Fruit fly (Drosophila melanogaster) whole organism, embryonic: ENCODE results near the gene dgt2.
A peak's percentile ranks its signal among the peaks of the same experiment; 100 is the strongest.

ENCODE experiments used
- B-H2 ChIP-seq: fragments of 200-800 bp; sonication (Bioruptor generic); optimal IDR thresholded peaks from 2 replicates; lab custom pipeline; 2018; ENCODE audit warnings: missing biosample characterization, mild to moderate bottlenecking, missing genetic modification characterization
- CG10267 ChIP-seq: fragments of 200-800 bp; sonication (Bioruptor generic); optimal IDR thresholded peaks from 2 replicates; lab custom pipeline; 2018; ENCODE audit warnings: missing biosample characterization, mild to moderate bottlenecking, missing genetic modification characterization, moderate library complexity
- CG10274 ChIP-seq: fragments of 200-800 bp; sonication (Bioruptor generic); optimal IDR thresholded peaks from 3 replicates; lab custom pipeline; 2017; ENCODE audit warnings: missing biosample characterization, mild to moderate bottlenecking, missing genetic modification characterization
- CG11247 ChIP-seq: fragments of 200-800 bp; sonication (Bioruptor generic); IDR thresholded peaks from 2 replicates; pipeline ENCODE4 v1.3.6; 2022; ENCODE audit warnings: missing biosample characterization, missing genetic modification characterization
- CG12236 ChIP-seq: fragments of 200-800 bp; sonication (Bioruptor generic); optimal IDR thresholded peaks from 2 replicates; lab custom pipeline; 2016; ENCODE audit warnings: missing biosample characterization, missing genetic modification characterization
- CG12391 ChIP-seq: fragments of 200-800 bp; sonication (Bioruptor generic); optimal IDR thresholded peaks from 3 replicates; lab custom pipeline; 2018; ENCODE audit warnings: missing biosample characterization, mild to moderate bottlenecking, missing genetic modification characterization, moderate library complexity
- CG13287 ChIP-seq: fragments of 200-800 bp; sonication (Bioruptor generic); IDR thresholded peaks from 2 replicates; pipeline ENCODE4 v1.3.6; 2022; ENCODE audit warnings: missing biosample characterization, missing genetic modification characterization; ENCODE audit not compliant: partially characterized antibody
- CG13296 ChIP-seq: fragments of 200-800 bp; sonication (Bioruptor generic); optimal IDR thresholded peaks from 3 replicates; lab custom pipeline; 2018; ENCODE audit warnings: missing biosample characterization, mild to moderate bottlenecking, missing genetic modification characterization
- CG13894 ChIP-seq: fragments of 200-800 bp; sonication (Bioruptor generic); optimal IDR thresholded peaks from 3 replicates; lab custom pipeline; 2018; ENCODE audit warnings: missing biosample characterization, mild to moderate bottlenecking, missing genetic modification characterization, moderate library complexity
- CG14441 ChIP-seq: fragments of 200-800 bp; sonication (Bioruptor generic); IDR thresholded peaks from 2 replicates; pipeline ENCODE4 v1.3.6; 2022; ENCODE audit warnings: missing biosample characterization, missing genetic modification characterization
- CG14860 ChIP-seq: fragments of 200-800 bp; sonication (Bioruptor generic); IDR thresholded peaks from 3 replicates; pipeline ENCODE4 v1.3.6; 2022; ENCODE audit warnings: missing biosample characterization, missing genetic modification characterization; ENCODE audit not compliant: partially characterized antibody
- CG15011 ChIP-seq: fragments of 200-800 bp; sonication (Bioruptor generic); optimal IDR thresholded peaks from 3 replicates; lab custom pipeline; 2018; ENCODE audit warnings: missing biosample characterization, mild to moderate bottlenecking, missing genetic modification characterization
- CG15073 ChIP-seq: fragments of 200-800 bp; sonication (Bioruptor generic); optimal IDR thresholded peaks from 2 replicates; lab custom pipeline; 2016; ENCODE audit warnings: missing biosample characterization, missing genetic modification characterization
- CG17328 ChIP-seq: fragments of 200-800 bp; sonication (Bioruptor generic); IDR thresholded peaks from 2 replicates; pipeline ENCODE4 v1.3.6; 2022; ENCODE audit warnings: missing biosample characterization, missing genetic modification characterization
- CG2116 ChIP-seq: fragments of 200-800 bp; sonication (Bioruptor generic); optimal IDR thresholded peaks from 3 replicates; lab custom pipeline; 2018; ENCODE audit warnings: missing biosample characterization, mild to moderate bottlenecking, missing genetic modification characterization
- CG2678 ChIP-seq: fragments of 200-800 bp; sonication (Bioruptor generic); optimal IDR thresholded peaks from 3 replicates; lab custom pipeline; 2019; ENCODE audit warnings: missing biosample characterization, mild to moderate bottlenecking, missing genetic modification characterization, moderate library complexity
- CG32532 ChIP-seq: fragments of 200-800 bp; sonication (Bioruptor generic); IDR thresholded peaks from 2 replicates; pipeline ENCODE4 v1.3.6; 2022; ENCODE audit warnings: missing biosample characterization, missing genetic modification characterization
- CG34376 ChIP-seq: fragments of 200-800 bp; sonication (Bioruptor generic); optimal IDR thresholded peaks from 2 replicates; lab custom pipeline; 2018; ENCODE audit warnings: missing biosample characterization, mild to moderate bottlenecking, missing genetic modification characterization
- CG6791 ChIP-seq: fragments of 200-800 bp; sonication (Bioruptor generic); IDR thresholded peaks from 3 replicates; pipeline ENCODE4 v1.3.6; 2022; ENCODE audit warnings: missing biosample characterization, missing genetic modification characterization; ENCODE audit not compliant: partially characterized antibody
- CG6813 ChIP-seq: fragments of 200-800 bp; sonication (Bioruptor generic); optimal IDR thresholded peaks from 2 replicates; lab custom pipeline; 2017; ENCODE audit warnings: missing biosample characterization, missing genetic modification characterization, mild to moderate bottlenecking, moderate library complexity, missing genetic modification reagents
- CG7745 ChIP-seq: fragments of 200-800 bp; sonication (Bioruptor generic); optimal IDR thresholded peaks from 2 replicates; lab custom pipeline; 2018; ENCODE audit warnings: missing biosample characterization, mild to moderate bottlenecking, missing genetic modification characterization, moderate library complexity
- CG7963 ChIP-seq: fragments of 200-800 bp; sonication (Bioruptor generic); IDR thresholded peaks from 3 replicates; pipeline ENCODE4 v1.3.6; 2022; ENCODE audit warnings: missing biosample characterization, missing genetic modification characterization; ENCODE audit not compliant: partially characterized antibody
- CrebB ChIP-seq: fragments of 200-800 bp; sonication (Bioruptor generic); optimal IDR thresholded peaks from 3 replicates; lab custom pipeline; 2018; ENCODE audit warnings: missing biosample characterization, mild to moderate bottlenecking, missing genetic modification characterization
- Dip3 ChIP-seq: fragments of 200-800 bp; sonication (Bioruptor generic); optimal IDR thresholded peaks from 3 replicates; lab custom pipeline; 2016; ENCODE audit warnings: missing biosample characterization, missing genetic modification characterization
- Lpt ChIP-seq: fragments of >200 bp; optimal IDR thresholded peaks from 2 replicates; lab custom pipeline; 2018; ENCODE audit warnings: missing biosample characterization, missing genetic modification characterization
- Oaz ChIP-seq: fragments of 200-800 bp; sonication (Bioruptor generic); IDR thresholded peaks from 2 replicates; pipeline ENCODE4 v1.3.6; 2022; ENCODE audit warnings: missing biosample characterization, missing genetic modification characterization
- Sox100B ChIP-seq: fragments of 200-800 bp; sonication (Bioruptor generic); optimal IDR thresholded peaks from 3 replicates; lab custom pipeline; 2018; ENCODE audit warnings: missing biosample characterization, mild to moderate bottlenecking, missing genetic modification characterization
- Sox102F ChIP-seq: fragments of 200-800 bp; sonication (Bioruptor generic); optimal IDR thresholded peaks from 2 replicates; lab custom pipeline; 2018; ENCODE audit warnings: missing biosample characterization, mild to moderate bottlenecking, missing genetic modification characterization, moderate library complexity
- Usf ChIP-seq: fragments of 200-800 bp; sonication (Bioruptor generic); optimal IDR thresholded peaks from 2 replicates; lab custom pipeline; 2017; ENCODE audit warnings: missing genotype, missing biosample characterization, missing genetic modification characterization
- amos ChIP-seq: fragments of 200-800 bp; sonication (Bioruptor generic); IDR thresholded peaks from 2 replicates; pipeline ENCODE4 v1.3.6; 2022; ENCODE audit warnings: missing biosample characterization, missing genetic modification characterization; ENCODE audit not compliant: partially characterized antibody
- chm ChIP-seq: fragments of 200-800 bp; sonication (Bioruptor generic); IDR thresholded peaks from 2 replicates; pipeline ENCODE4 v1.3.6; 2022; ENCODE audit warnings: missing biosample characterization, missing genetic modification characterization
- ci ChIP-seq: fragments of 200-800 bp; sonication (Bioruptor generic); IDR thresholded peaks from 3 replicates; pipeline ENCODE4 v1.3.6; 2022; ENCODE audit warnings: missing biosample characterization, missing genetic modification characterization
- dan ChIP-seq: fragments of 200-800 bp; sonication (Bioruptor generic); IDR thresholded peaks from 2 replicates; pipeline ENCODE4 v1.3.6; 2022; ENCODE audit warnings: missing biosample characterization, missing genetic modification characterization
- dpn ChIP-seq, 2 experiments: fragments of 200-800 bp; sonication (Bioruptor generic); optimal IDR thresholded peaks; 3 replicates each; lab custom pipeline; 2016; ENCODE audit warnings: missing biosample characterization in 2 of 2, missing genetic modification characterization in 2 of 2
- ftz-f1 ChIP-seq: fragments of 200-800 bp; sonication (Bioruptor generic); optimal IDR thresholded peaks from 2 replicates; lab custom pipeline; 2016; ENCODE audit warnings: missing biosample characterization, missing genetic modification characterization
- fu2 ChIP-seq: fragments of 200-800 bp; sonication (Bioruptor generic); optimal IDR thresholded peaks from 2 replicates; lab custom pipeline; 2016; ENCODE audit warnings: missing biosample characterization, missing genetic modification characterization
- gro ChIP-seq: fragments of 200-800 bp; sonication (Bioruptor generic); optimal IDR thresholded peaks from 2 replicates; lab custom pipeline; 2016; ENCODE audit warnings: missing biosample characterization, missing genetic modification characterization
- jumu ChIP-seq: fragments of 200-800 bp; sonication (Bioruptor generic); optimal IDR thresholded peaks from 3 replicates; lab custom pipeline; 2016; ENCODE audit warnings: missing biosample characterization, missing genetic modification characterization
- klu ChIP-seq: fragments of 200-800 bp; sonication (Bioruptor generic); IDR thresholded peaks from 2 replicates; pipeline ENCODE4 v1.3.6; 2022; ENCODE audit warnings: missing biosample characterization, missing genetic modification characterization
- nom ChIP-seq: fragments of 200-800 bp; sonication (Bioruptor generic); optimal IDR thresholded peaks from 2 replicates; lab custom pipeline; 2017; ENCODE audit warnings: missing biosample characterization, missing genetic modification characterization, mild to moderate bottlenecking, moderate library complexity, missing genetic modification reagents
- oc ChIP-seq: fragments of 200-800 bp; sonication (Bioruptor generic); optimal IDR thresholded peaks from 2 replicates; lab custom pipeline; 2018; ENCODE audit warnings: missing biosample characterization, mild to moderate bottlenecking, missing genetic modification characterization, moderate library complexity
- pan ChIP-seq, 4 experiments: fragments of >200 bp in 3 of 4; fragments of 200-800 bp in 1 of 4; sonication (Bioruptor generic) in 1 of 4; optimal IDR thresholded peaks in 3 of 4; IDR thresholded peaks in 1 of 4; 2 replicates each; pipeline versions ENCODE4 v1.3.6 to Lab custom; 2017 to 2022; ENCODE audit warnings: missing biosample characterization in 2 of 4, missing genetic modification characterization in 2 of 4, mixed read lengths in 1 of 4
- ro ChIP-seq: fragments of 200-800 bp; sonication (Bioruptor generic); IDR thresholded peaks from 2 replicates; pipeline ENCODE4 v1.3.6; 2022; ENCODE audit warnings: missing biosample characterization, missing genetic modification characterization
- sisA ChIP-seq: fragments of 200-800 bp; sonication (Bioruptor generic); IDR thresholded peaks from 2 replicates; pipeline ENCODE4 v1.3.6; 2022; ENCODE audit warnings: missing biosample characterization, missing genetic modification characterization
- slbo ChIP-seq: fragments of 200-800 bp; sonication (Bioruptor generic); IDR thresholded peaks from 2 replicates; pipeline ENCODE4 v1.3.6; 2022; ENCODE audit warnings: missing biosample characterization, missing genetic modification characterization
- stwl ChIP-seq: fragments of 200-800 bp; sonication (Bioruptor generic); optimal IDR thresholded peaks from 3 replicates; lab custom pipeline; 2018; ENCODE audit warnings: missing biosample characterization, mild to moderate bottlenecking, missing genetic modification characterization, moderate library complexity
- sug ChIP-seq: fragments of 200-800 bp; optimal IDR thresholded peaks from 2 replicates; lab custom pipeline; 2019; ENCODE audit warnings: missing biosample characterization, mild to moderate bottlenecking, missing genetic modification characterization, moderate library complexity
- tx ChIP-seq: fragments of 200-800 bp; sonication (Bioruptor generic); optimal IDR thresholded peaks from 2 replicates; lab custom pipeline; 2016; ENCODE audit warnings: missing biosample characterization, missing genetic modification characterization
- unc-4 ChIP-seq: fragments of 200-800 bp; sonication (Bioruptor generic); IDR thresholded peaks from 2 replicates; pipeline ENCODE4 v1.3.6; 2022; ENCODE audit warnings: missing biosample characterization, missing genetic modification characterization; ENCODE audit not compliant: partially characterized antibody
- usp ChIP-seq: fragments of >200 bp; optimal IDR thresholded peaks from 2 replicates; lab custom pipeline; 2017; ENCODE audit warnings: missing biosample characterization, missing genetic modification characterization

dgt2 gene

dm6 chr2L:12021193-12021592 lies 31.5 kb downstream of the dgt2 start (continued):
- TF ChIP-seq CG13287 (no peak), gro (GFP tag; lab: Kevin White, UChicago) (peak; percentile 25), jumu (no peak), CG14441 (no peak), CG10274 (GFP tag; lab: Kevin White, UChicago) (peak; percentile 8), Lpt (no peak), Sox100B (no peak), CrebB (tag; lab: Kevin White, UChicago) (peak; percentile 82), nom (GFP tag; lab: Kevin White, UChicago) (no peak), klu (GFP tag; lab: Robert Waterston, UW) (no peak), sisA (GFP tag; lab: Robert Waterston, UW) (no peak), usp (GFP tag; lab: Kevin White, UChicago) (no peak), CG14860 (GFP tag; lab: Robert Waterston, UW) (no peak), CG15011 (GFP tag; lab: Kevin White, UChicago) (peak; percentile 60), tx (GFP tag; lab: Kevin White, UChicago) (no peak), ro (GFP tag; lab: Robert Waterston, UW) (no peak), Oaz (no peak), oc (no peak), CG13894 (tag; lab: Kevin White, UChicago) (no peak), CG2678 (tag; lab: Kevin White, UChicago) (peak; percentile 72), B-H2 (peak; percentile 52), fu2 (GFP tag; lab: Kevin White, UChicago) (no peak), Sox102F (GFP tag; lab: Kevin White, UChicago) (peak; percentile 77), CG17328 (GFP tag; lab: Robert Waterston, UW) (peak; percentile 61), dan (GFP tag; lab: Robert Waterston, UW) (no peak), Dip3 (no peak), CG7963 (no peak), ci (GFP tag; lab: Robert Waterston, UW) (peak; percentile 69; the same call in 1 of the 3 replicates), unc-4 (GFP tag; lab: Robert Waterston, UW) (no peak), CG12391 (tag; lab: Kevin White, UChicago) (peak; percentile 65), CG11247 (GFP tag; lab: Robert Waterston, UW) (peak; percentile 50; the same call in 1 of the 2 replicates), CG15073 (peak; percentile 19), slbo (GFP tag; lab: Robert Waterston, UW) (0 out of 2 replicates have a peak, but pooled peaks have one; percentile 8), CG6791 (GFP tag; lab: Robert Waterston, UW) (no peak), CG2116 (peak; percentile 55), ftz-f1 (GFP tag; lab: Kevin White, UChicago) (no peak), Usf (GFP tag; lab: Kevin White, UChicago) (no peak), CG34376 (GFP tag; lab: Kevin White, UChicago) (peak; percentile 40), CG13296 (GFP tag; lab: Kevin White, UChicago) (peak; percentile 65), CG6813 (GFP tag; lab: Kevin White, UChicago) (peak; percentile 90), CG12236 (peak; percentile 63), amos (GFP tag; lab: Robert Waterston, UW) (no peak), CG7745 (tag; lab: Kevin White, UChicago) (peak; percentile 71), CG10267 (tag; lab: Kevin White, UChicago) (peak; percentile 27), chm (GFP tag; lab: Robert Waterston, UW) (no peak), stwl (tag; lab: Kevin White, UChicago) (no peak), CG32532 (GFP tag; lab: Robert Waterston, UW) (no peak), sug (no peak), pan (optimal IDR thresholded peaks at IDR 0.05; lab: Kevin White, UChicago) (no peak), pan (GFP tag; optimal IDR thresholded peaks at IDR 0.05 in 1 of 2, IDR thresholded peaks at IDR 0.05 in 1 of 2) (no peak), dpn (GFP tag; optimal IDR thresholded peaks at IDR 0.05; lab: Kevin White, UChicago) (peak; percentile 32 to 53)
